Fruit fly (Drosophila melanogaster) whole organism, pupa: ENCODE results near the gene CG34268.
A peak's percentile ranks its signal among the peaks of the same experiment; 100 is the strongest.

ENCODE experiments used
- CG12605 ChIP-seq: fragments of 200-800 bp; sonication (Bioruptor generic); IDR thresholded peaks from 2 replicates; pipeline ENCODE4 v1.3.6; 2022; ENCODE audit warnings: missing biosample characterization, missing genetic modification characterization
- CG13204 ChIP-seq: fragments of 200-800 bp; sonication (Bioruptor generic); optimal IDR thresholded peaks from 2 replicates; lab custom pipeline; 2018; ENCODE audit warnings: missing biosample characterization, mild to moderate bottlenecking, missing genetic modification characterization, moderate library complexity
- CG17806 ChIP-seq: fragments of 200-800 bp; sonication (Bioruptor generic); optimal IDR thresholded peaks from 2 replicates; lab custom pipeline; 2018; ENCODE audit warnings: missing biosample characterization, mild to moderate bottlenecking, missing genetic modification characterization, moderate library complexity
- CG32121 ChIP-seq: fragments of 200-800 bp; sonication (Bioruptor generic); IDR thresholded peaks from 2 replicates; pipeline ENCODE4 v1.3.6; 2022; ENCODE audit warnings: missing biosample characterization, missing genetic modification characterization
- CG8159 ChIP-seq: fragments of 200-800 bp; sonication (Bioruptor generic); optimal IDR thresholded peaks from 3 replicates; lab custom pipeline; 2018; ENCODE audit warnings: missing biosample characterization, mild to moderate bottlenecking, missing genetic modification characterization, moderate library complexity
- D1 ChIP-seq: fragments of 200-800 bp; sonication (Bioruptor generic); optimal IDR thresholded peaks from 2 replicates; lab custom pipeline; 2018; ENCODE audit warnings: missing biosample characterization, mild to moderate bottlenecking, missing genetic modification characterization, moderate library complexity
- EcR ChIP-seq: fragments of 200-800 bp; sonication (Bioruptor generic); optimal IDR thresholded peaks from 3 replicates; lab custom pipeline; 2019; ENCODE audit warnings: missing biosample characterization, missing genetic modification characterization, mild to moderate bottlenecking, moderate library complexity, missing genetic modification reagents
- Ets98B ChIP-seq: fragments of 200-800 bp; sonication (Bioruptor generic); IDR thresholded peaks from 2 replicates; pipeline ENCODE4 v1.3.6; 2022; ENCODE audit warnings: missing biosample characterization, missing genetic modification characterization
- Pif1A ChIP-seq: fragments of 200-800 bp; sonication (Bioruptor generic); optimal IDR thresholded peaks from 3 replicates; lab custom pipeline; 2016; ENCODE audit warnings: missing biosample characterization, missing genetic modification characterization
- Snoo ChIP-seq: fragments of 200-800 bp; sonication (Bioruptor generic); optimal IDR thresholded peaks from 3 replicates; lab custom pipeline; 2017; ENCODE audit warnings: missing biosample characterization, mild to moderate bottlenecking, missing genetic modification characterization, inconsistent platforms
- fd96Ca ChIP-seq: fragments of 200-800 bp; sonication (Bioruptor generic); IDR thresholded peaks from 3 replicates; pipeline ENCODE4 v1.3.6; 2022; ENCODE audit warnings: missing biosample characterization, missing genetic modification characterization
- gl ChIP-seq: fragments of 200-800 bp; sonication (Bioruptor generic); optimal IDR thresholded peaks from 2 replicates; lab custom pipeline; 2018; ENCODE audit warnings: missing biosample characterization, mild to moderate bottlenecking, missing genetic modification characterization
- rn ChIP-seq: fragments of 200-800 bp; sonication (Bioruptor generic); IDR thresholded peaks from 2 replicates; pipeline ENCODE4 v1.3.6; 2022; ENCODE audit warnings: missing biosample characterization, missing genetic modification characterization

- TF ChIP-seq Pif1A (GFP tag; lab: Kevin White, UChicago) (no peak), CG17806 (tag; lab: Kevin White, UChicago) (no peak), CG32121 (peak; percentile 71; the same call in 1 of the 2 replicates), fd96Ca (GFP tag; lab: Robert Waterston, UW) (peak; percentile 48; the same call in 2 of the 3 replicates), EcR (GFP tag; lab: Kevin White, UChicago) (no peak), D1 (no peak), Snoo (peak; percentile 10), CG13204 (GFP tag; lab: Kevin White, UChicago) (no peak), rn (GFP tag; lab: Robert Waterston, UW) (no peak), gl (tag; lab: Kevin White, UChicago) (no peak), Ets98B (GFP tag; lab: Robert Waterston, UW) (peak; percentile 63), CG12605 (GFP tag; lab: Robert Waterston, UW) (no peak), CG8159 (tag; lab: Kevin White, UChicago) (no peak)
Measured at dm6 chr3L:546819-547441, 46.2 kb downstream of the CG34268 start.
